Worm (Caenorhabditis elegans): ENCODE results near the gene srsx-15.

DNA sequence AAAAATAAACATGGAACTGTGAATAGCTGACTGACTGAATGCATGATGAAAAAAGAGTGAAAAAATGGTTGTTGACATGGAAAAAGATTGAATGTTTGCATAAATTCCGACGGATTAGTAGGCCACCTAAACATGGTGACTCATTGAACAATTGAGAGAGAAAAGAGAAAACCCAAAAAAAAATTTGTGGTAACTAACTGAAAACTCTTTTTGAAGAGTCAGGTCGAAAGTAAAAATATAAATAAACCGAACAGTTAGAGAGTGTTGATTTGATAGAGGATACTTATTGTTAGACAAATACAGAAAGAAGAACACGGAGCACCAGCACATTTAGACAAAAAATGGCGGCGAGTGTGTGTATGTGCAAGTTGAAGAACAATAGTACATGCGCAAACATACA, 47.7 kb upstream of the srsx-15 start:
- TF ChIP-seq ces-1 (GFP tag; optimal IDR thresholded peaks at IDR 0.05) (no peak), mep-1 (tag; optimal IDR thresholded peaks at IDR 0.05) (no peak), unc-62 (GFP tag; optimal IDR thresholded peaks at IDR 0.05) (no peak), unc-39 (tag; optimal IDR thresholded peaks at IDR 0.05) (no peak), lin-13 (tag; optimal IDR thresholded peaks at IDR 0.05) (no peak), blmp-1 (tag; optimal IDR thresholded peaks at IDR 0.05) (no peak), sptf-1 (tag; optimal IDR thresholded peaks at IDR 0.05) (no peak), nhr-76 (tag; optimal IDR thresholded peaks at IDR 0.05) (no peak), tbx-8 (GFP tag; optimal IDR thresholded peaks at IDR 0.05) (no peak), flh-1 (GFP tag; optimal IDR thresholded peaks at IDR 0.05) (no peak), sem-2 (GFP tag; optimal IDR thresholded peaks at IDR 0.05) (no peak), nhr-28 (tag; optimal IDR thresholded peaks at IDR 0.05) (no peak), elt-3 (tag; optimal IDR thresholded peaks at IDR 0.05) (no peak), nhr-12 (tag; optimal IDR thresholded peaks at IDR 0.05) (no peak)

Measured in whole organism, mixed stage, embryonic.